Worm (Caenorhabditis elegans) whole organism, young adult: Measurements from ENCODE around the gene F36G9.13.
A peak's percentile ranks its signal among the peaks of the same experiment; 100 is the strongest.

Experiments used
- B0019.2 ChIP-seq: fragments of 200-800 bp; sonication (Bioruptor generic); conservative IDR thresholded peaks from 2 replicates; pipeline ENCODE4 v1.3.6; 2022; ENCODE audit warnings: missing genetic modification reagents, missing genetic modification characterization, missing compliant biosample characterization
- B0035.1 ChIP-seq: sonication (generic microtip); optimal IDR thresholded peaks from 2 replicates; lab custom pipeline; 2016; ENCODE audit warnings: missing genetic modification characterization, mild to moderate bottlenecking, missing compliant biosample characterization, missing genotype, missing genetic modification reagents
- B0261.1 ChIP-seq: sonication (generic microtip); optimal IDR thresholded peaks from 2 replicates; lab custom pipeline; 2016; ENCODE audit warnings: mild to moderate bottlenecking, missing genetic modification characterization, moderate library complexity, missing compliant biosample characterization
- C17E4.6 ChIP-seq: fragments of 200-800 bp; sonication (Bioruptor generic); IDR thresholded peaks from 2 replicates; pipeline ENCODE4 v1.3.6; 2022; ENCODE audit warnings: missing genetic modification reagents, missing genetic modification characterization, missing compliant biosample characterization
- F37B4.10 ChIP-seq: fragments of 200-800 bp; sonication (Bioruptor generic); IDR thresholded peaks from 2 replicates; pipeline ENCODE4 v1.3.6; 2022; ENCODE audit warnings: missing genetic modification characterization, missing compliant biosample characterization
- F39B2.1 ChIP-seq: fragments of 200-800 bp; sonication (Bioruptor generic); IDR thresholded peaks from 2 replicates; pipeline ENCODE4 v1.3.6; 2022; ENCODE audit warnings: missing genetic modification reagents, missing genetic modification characterization, missing compliant biosample characterization
- F57C9.4 ChIP-seq: sonication (generic microtip); optimal IDR thresholded peaks from 2 replicates; lab custom pipeline; 2017; ENCODE audit warnings: mild to moderate bottlenecking, missing genetic modification characterization, missing compliant biosample characterization
- K12H6.12 ChIP-seq: fragments of 200-800 bp; sonication (Bioruptor generic); optimal IDR thresholded peaks from 2 replicates; lab custom pipeline; 2018; ENCODE audit warnings: mild to moderate bottlenecking, missing genetic modification characterization, missing compliant biosample characterization
- Y95B8A.8 ChIP-seq: fragments of 200-800 bp; sonication (Bioruptor generic); IDR thresholded peaks from 2 replicates; pipeline ENCODE4 v1.3.6; 2022; ENCODE audit warnings: missing genetic modification reagents, missing genetic modification characterization, missing compliant biosample characterization
- aptf-2 ChIP-seq: fragments of 200-800 bp; sonication (Bioruptor generic); conservative IDR thresholded peaks from 2 replicates; pipeline ENCODE4 v1.3.6; 2022; ENCODE audit warnings: missing genetic modification reagents, missing genetic modification characterization, missing compliant biosample characterization
- atf-7 ChIP-seq: sonication (generic microtip); optimal IDR thresholded peaks from 2 replicates; lab custom pipeline; 2017; ENCODE audit warnings: mild to moderate bottlenecking, missing genetic modification characterization, missing compliant biosample characterization
- attf-3 ChIP-seq: fragments of 200-800 bp; sonication (Bioruptor generic); conservative IDR thresholded peaks from 2 replicates; pipeline ENCODE4 v1.3.6; 2022; ENCODE audit warnings: missing genetic modification reagents, missing genetic modification characterization, missing compliant biosample characterization
- attf-5 ChIP-seq: fragments of 200-800 bp; sonication (Bioruptor generic); optimal IDR thresholded peaks from 2 replicates; lab custom pipeline; 2018; ENCODE audit warnings: mild to moderate bottlenecking, missing genetic modification characterization, missing compliant biosample characterization
- attf-6 ChIP-seq: fragments of 200-800 bp; sonication (Bioruptor generic); IDR thresholded peaks from 2 replicates; pipeline ENCODE4 v1.3.6; 2022; ENCODE audit warnings: missing genetic modification reagents, missing genetic modification characterization, missing compliant biosample characterization
- bed-2 ChIP-seq: fragments of 200-800 bp; sonication (Bioruptor generic); IDR thresholded peaks from 2 replicates; pipeline ENCODE4 v1.3.6; 2022; ENCODE audit warnings: missing genetic modification reagents, missing genetic modification characterization, missing compliant biosample characterization
- cebp-1 ChIP-seq, 2 experiments: fragments of 200-800 bp in 1 of 2; sonication (Bioruptor generic) in 1 of 2; sonication (generic microtip) in 1 of 2; IDR thresholded peaks in 1 of 2; optimal IDR thresholded peaks in 1 of 2; 2 replicates each; pipeline versions ENCODE4 v1.3.6 to Lab custom; 2017 to 2022; ENCODE audit warnings: missing compliant biosample characterization in 2 of 2, missing genetic modification characterization in 2 of 2, mild to moderate bottlenecking in 1 of 2, missing genetic modification reagents in 1 of 2, moderate library complexity in 1 of 2
- cebp-2 ChIP-seq: fragments of 200-800 bp; sonication (Bioruptor generic); IDR thresholded peaks from 2 replicates; pipeline ENCODE4 v1.3.6; 2022; ENCODE audit warnings: missing genetic modification characterization, missing compliant biosample characterization
- ceh-27 ChIP-seq: fragments of 200-800 bp; sonication (Bioruptor generic); optimal IDR thresholded peaks from 2 replicates; lab custom pipeline; 2018; ENCODE audit warnings: mild to moderate bottlenecking, missing genetic modification characterization, moderate library complexity, missing compliant biosample characterization
- ceh-58 ChIP-seq: fragments of 200-800 bp; sonication (Bioruptor generic); IDR thresholded peaks from 2 replicates; pipeline ENCODE4 v1.3.6; 2022; ENCODE audit warnings: missing genetic modification characterization, missing compliant biosample characterization
- dpff-1 ChIP-seq: sonication (generic microtip); optimal IDR thresholded peaks from 2 replicates; lab custom pipeline; 2017; ENCODE audit warnings: mild to moderate bottlenecking, missing genetic modification characterization, missing compliant biosample characterization
- dpl-1 ChIP-seq: fragments of 150-350 bp; optimal IDR thresholded peaks from 2 replicates; lab custom pipeline; 2014; ENCODE audit warnings: missing biosample characterization, missing genetic modification reagents, missing genetic modification characterization
- efl-1 ChIP-seq: fragments of 150-350 bp; optimal IDR thresholded peaks from 2 replicates; lab custom pipeline; 2014; ENCODE audit warnings: missing biosample characterization, missing genetic modification reagents, missing genetic modification characterization
- egl-18 ChIP-seq: fragments of 200-800 bp; sonication (Bioruptor generic); IDR thresholded peaks from 2 replicates; pipeline ENCODE4 v1.3.6; 2022; ENCODE audit warnings: missing genetic modification reagents, missing genetic modification characterization, missing compliant biosample characterization
- egl-44 ChIP-seq: fragments of 200-800 bp; sonication (Bioruptor generic); IDR thresholded peaks from 2 replicates; pipeline ENCODE4 v1.3.6; 2022; ENCODE audit warnings: missing genetic modification reagents, missing genetic modification characterization, missing compliant biosample characterization
- hlh-12 ChIP-seq: sonication (generic microtip); optimal IDR thresholded peaks from 2 replicates; lab custom pipeline; 2016; ENCODE audit warnings: missing genetic modification characterization, missing compliant biosample characterization
- hlh-26 ChIP-seq: fragments of 200-800 bp; sonication (Bioruptor generic); conservative IDR thresholded peaks from 2 replicates; pipeline ENCODE4 v1.3.6; 2022; ENCODE audit warnings: missing genetic modification reagents, missing genetic modification characterization, missing compliant biosample characterization
- hmg-1.2 ChIP-seq: fragments of 200-800 bp; sonication (Bioruptor generic); IDR thresholded peaks from 2 replicates; pipeline ENCODE4 v1.3.6; 2022; ENCODE audit warnings: missing genetic modification reagents, missing genetic modification characterization, missing compliant biosample characterization
- lin-26 ChIP-seq: fragments of 200-800 bp; sonication (Bioruptor generic); IDR thresholded peaks from 2 replicates; pipeline ENCODE4 v1.3.6; 2022; ENCODE audit warnings: missing genetic modification reagents, missing genetic modification characterization, missing compliant biosample characterization
- lin-54 ChIP-seq: fragments of 200-800 bp; sonication (Bioruptor generic); optimal IDR thresholded peaks from 2 replicates; lab custom pipeline; 2018; ENCODE audit warnings: mild to moderate bottlenecking, missing genetic modification characterization, missing compliant biosample characterization
- madf-3 ChIP-seq: fragments of 200-800 bp; sonication (Bioruptor generic); IDR thresholded peaks from 2 replicates; pipeline ENCODE4 v1.3.6; 2022; ENCODE audit warnings: missing genetic modification reagents, missing genetic modification characterization, missing compliant biosample characterization
- nfya-1 ChIP-seq: sonication (generic microtip); optimal IDR thresholded peaks from 2 replicates; lab custom pipeline; 2017; ENCODE audit warnings: antibody characterized with exemption, missing compliant biosample characterization, missing genetic modification characterization, borderline replicate concordance; ENCODE audit not compliant: insufficient read depth
- nhr-179 ChIP-seq: sonication (generic microtip); optimal IDR thresholded peaks from 2 replicates; lab custom pipeline; 2016; ENCODE audit warnings: mild to moderate bottlenecking, missing genetic modification characterization, missing compliant biosample characterization
- rcor-1 ChIP-seq: fragments of 200-800 bp; sonication (Bioruptor generic); IDR thresholded peaks from 2 replicates; pipeline ENCODE4 v1.3.6; 2022; ENCODE audit warnings: missing genetic modification reagents, missing genetic modification characterization, missing compliant biosample characterization
- rec-8 ChIP-seq, 2 experiments: sonication (generic microtip); optimal IDR thresholded peaks; 2 replicates each; lab custom pipeline; 2016; ENCODE audit warnings: mild to moderate bottlenecking in 2 of 2, missing genetic modification characterization in 2 of 2, missing genetic modification reagents in 2 of 2, missing genotype in 2 of 2, missing biosample characterization in 1 of 2, missing compliant biosample characterization in 1 of 2, moderate library complexity in 1 of 2
- repo-1 ChIP-seq: sonication (generic microtip); optimal IDR thresholded peaks from 2 replicates; lab custom pipeline; 2017; ENCODE audit warnings: mild to moderate bottlenecking, missing genetic modification characterization, missing compliant biosample characterization
- sea-2 ChIP-seq: fragments of 200-800 bp; sonication (Bioruptor generic); IDR thresholded peaks from 2 replicates; pipeline ENCODE4 v1.3.6; 2022; ENCODE audit warnings: missing genetic modification characterization, missing compliant biosample characterization
- snpc-1.1 ChIP-seq: sonication (generic microtip); optimal IDR thresholded peaks from 2 replicates; lab custom pipeline; 2017; ENCODE audit warnings: missing genetic modification characterization, mild to moderate bottlenecking, missing compliant biosample characterization, antibody characterized with exemption, moderate library complexity, missing genotype, missing genetic modification reagents; ENCODE audit not compliant: insufficient read depth
- somi-1 ChIP-seq: fragments of 200-800 bp; sonication (Bioruptor generic); optimal IDR thresholded peaks from 2 replicates; lab custom pipeline; 2018; ENCODE audit warnings: mild to moderate bottlenecking, missing genetic modification characterization, missing compliant biosample characterization
- tbx-9 ChIP-seq: sonication (generic microtip); optimal IDR thresholded peaks from 2 replicates; lab custom pipeline; 2016; ENCODE audit warnings: borderline replicate concordance, missing genetic modification characterization, inconsistent platforms, missing compliant biosample characterization
- ztf-22 ChIP-seq: fragments of 200-800 bp; sonication (Bioruptor generic); optimal IDR thresholded peaks from 2 replicates; lab custom pipeline; 2018; ENCODE audit warnings: mild to moderate bottlenecking, missing genetic modification characterization, moderate library complexity, missing compliant biosample characterization
- ztf-26 ChIP-seq: sonication (generic microtip); optimal IDR thresholded peaks from 2 replicates; lab custom pipeline; 2017; ENCODE audit warnings: missing genetic modification characterization, missing compliant biosample characterization

F36G9.13 gene

DNA sequence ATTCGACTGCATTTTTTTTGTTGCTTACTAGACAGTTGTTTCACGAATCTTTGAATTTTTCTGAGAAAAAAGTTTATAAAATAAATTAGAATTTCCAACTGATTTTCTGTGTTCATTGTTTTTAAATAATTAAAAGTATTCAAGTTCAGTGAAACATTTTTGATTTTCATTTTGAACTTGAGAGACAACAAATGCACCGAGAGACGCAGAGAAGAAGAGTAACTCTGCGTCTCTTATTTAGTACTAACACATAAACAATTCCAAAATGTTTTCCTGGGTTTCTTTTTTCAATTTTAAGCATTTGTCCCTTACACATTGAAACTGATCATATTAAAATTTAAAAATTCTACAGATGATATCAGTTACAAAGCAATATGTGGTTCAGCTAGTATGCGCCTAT, 23.6 kb upstream of the F36G9.13 start:
- TF ChIP-seq bed-2 (GFP tag; lab: Robert Waterston, UW) (no peak), madf-3 (no peak), dpl-1 (GFP tag; lab: Kevin White, UChicago) (no peak), hmg-1.2 (GFP tag; lab: Robert Waterston, UW) (peak; percentile 70; the same call in 1 of the 2 replicates)

DNA sequence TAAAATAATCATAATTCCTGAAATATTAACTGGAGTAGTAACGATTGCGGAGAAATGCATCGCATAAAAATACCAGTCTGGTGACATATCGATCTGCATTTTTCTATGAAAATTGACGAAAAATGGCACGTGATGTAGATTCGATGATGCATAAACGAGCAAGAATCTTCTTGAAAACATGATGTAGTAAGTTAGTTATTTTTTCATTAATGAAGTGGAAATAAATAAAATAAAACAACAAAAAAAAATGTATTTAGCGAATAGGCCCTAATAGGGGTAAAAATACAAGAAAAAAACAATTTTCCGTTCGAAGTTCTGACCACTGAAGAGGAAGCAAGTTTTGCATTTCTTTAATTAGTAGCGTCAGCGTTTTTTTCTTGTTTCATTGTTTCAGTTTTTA, 18.0 kb upstream of the F36G9.13 start, which contains the start of gene sri-2:
Gene sri-2 (minus strand): TSS at position 101 of the 400 bp plus-strand sequence.
- TF ChIP-seq repo-1 (tag; lab: Kevin White, UChicago) (no peak), nhr-179 (tag; lab: Kevin White, UChicago) (no peak), snpc-1.1 (tag; lab: Kevin White, UChicago) (no peak), ztf-26 (tag; lab: Kevin White, UChicago) (no peak), K12H6.12 (tag; lab: Kevin White, UChicago) (no peak), rec-8 (tag; optimal IDR thresholded peaks at IDR 0.05; lab: Kevin White, UChicago) (no peak), hlh-26 (GFP tag; lab: Robert Waterston, UW) (no peak), cebp-2 (GFP tag; lab: Robert Waterston, UW) (no peak), B0261.1 (tag; lab: Kevin White, UChicago) (no peak), egl-18 (GFP tag; lab: Robert Waterston, UW) (no peak), ztf-22 (GFP tag; lab: Kevin White, UChicago) (no peak), Y95B8A.8 (GFP tag; lab: Robert Waterston, UW) (no peak), hlh-12 (tag; lab: Kevin White, UChicago) (no peak), B0019.2 (GFP tag; lab: Robert Waterston, UW) (no peak), lin-26 (GFP tag; lab: Robert Waterston, UW) (no peak), aptf-2 (GFP tag; lab: Robert Waterston, UW) (no peak), sea-2 (no peak), attf-6 (GFP tag; lab: Robert Waterston, UW) (no peak)
- TF ChIP-seq, all 124 proteins: peak for 0

DNA sequence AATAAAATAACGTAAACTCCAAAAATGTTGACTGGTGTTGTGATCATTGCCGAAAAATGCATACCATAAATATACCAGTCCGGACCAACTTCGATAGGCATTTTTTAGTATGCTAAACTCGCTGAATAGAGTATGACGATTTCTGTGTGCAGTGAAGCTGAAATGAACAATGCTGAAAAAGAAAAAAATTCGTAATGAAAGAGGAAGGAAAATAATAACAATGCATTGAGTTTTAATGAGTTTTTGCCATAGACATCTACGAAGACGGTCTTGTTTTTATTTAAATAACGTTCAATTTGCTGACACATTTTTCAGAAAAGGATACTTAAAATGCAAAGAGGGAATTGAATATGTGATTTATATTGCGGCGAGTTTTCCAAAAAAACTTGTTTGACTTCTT, 15.6 kb upstream of the F36G9.13 start, which contains the start of gene sri-1:
Gene sri-1 (minus strand): TSS at position 101 of the 400 bp plus-strand sequence.
- TF ChIP-seq attf-3 (GFP tag; lab: Robert Waterston, UW) = no peak
- TF ChIP-seq ceh-58 = no peak
- no peak for TF ChIP-seq B0035.1 (tag; lab: Kevin White, UChicago)
- no peak for TF ChIP-seq snpc-1.1 (tag; lab: Kevin White, UChicago)
- no peak for TF ChIP-seq repo-1 (tag; lab: Kevin White, UChicago)
- no peak for TF ChIP-seq tbx-9
- TF ChIP-seq F57C9.4 (tag; lab: Kevin White, UChicago) = no peak
- no peak for TF ChIP-seq somi-1

DNA sequence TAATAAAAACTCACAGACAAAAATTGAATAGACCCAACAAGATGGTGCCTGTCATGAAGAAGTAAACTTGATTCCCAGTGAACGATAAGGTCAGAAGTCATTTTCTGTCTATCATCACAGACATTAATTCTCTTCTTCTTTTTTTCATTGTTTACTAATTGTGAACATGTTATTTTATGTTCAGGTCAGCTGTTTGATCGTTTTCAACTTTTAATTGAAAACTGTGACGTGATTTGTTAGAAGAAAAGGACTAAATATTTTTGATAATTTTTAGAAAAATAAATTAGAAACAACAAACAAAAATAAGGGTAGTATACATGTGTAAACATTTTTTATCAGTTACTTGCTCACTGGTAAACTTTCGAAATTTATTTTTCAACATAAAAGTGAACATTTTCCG, 13.4 kb upstream of the F36G9.13 start, which contains the start of gene F36G9.7:
Gene F36G9.7 (minus strand): TSS at position 101 of the 400 bp plus-strand sequence.
- TF ChIP-seq lin-54 (GFP tag; lab: Kevin White, UChicago) (no peak), attf-5 (no peak), rec-8 (tag; optimal IDR thresholded peaks at IDR 0.05; lab: Kevin White, UChicago) (no peak), F37B4.10 (no peak), cebp-1 (GFP tag; IDR thresholded peaks at IDR 0.05; lab: Robert Waterston, UW) (no peak), cebp-1 (tag; optimal IDR thresholded peaks at IDR 0.05; lab: Kevin White, UChicago) (no peak), dpff-1 (no peak), ceh-27 (GFP tag; lab: Kevin White, UChicago) (no peak), rcor-1 (GFP tag; lab: Robert Waterston, UW) (no peak), egl-44 (GFP tag; lab: Robert Waterston, UW) (no peak), cebp-2 (GFP tag; lab: Robert Waterston, UW) (no peak), nfya-1 (tag; lab: Kevin White, UChicago) (no peak), F39B2.1 (GFP tag; lab: Robert Waterston, UW) (no peak), efl-1 (GFP tag; lab: Kevin White, UChicago) (no peak), C17E4.6 (GFP tag; lab: Robert Waterston, UW) (no peak), bed-2 (GFP tag; lab: Robert Waterston, UW) (no peak), atf-7 (tag; lab: Kevin White, UChicago) (no peak), K12H6.12 (tag; lab: Kevin White, UChicago) (no peak), nhr-179 (tag; lab: Kevin White, UChicago) (no peak)
